Fruit fly (Drosophila melanogaster) whole organism, embryonic: ENCODE results near the gene CycA.

Source experiments
- Atf6 ChIP-seq: fragments of 200-800 bp; sonication (Bioruptor generic); IDR thresholded peaks from 2 replicates; pipeline ENCODE4 v1.3.6; 2022; ENCODE audit warnings: missing biosample characterization, missing genetic modification characterization
- CG10147 ChIP-seq: fragments of 200-800 bp; sonication (Bioruptor generic); optimal IDR thresholded peaks from 2 replicates; lab custom pipeline; 2019; ENCODE audit warnings: missing biosample characterization, mild to moderate bottlenecking, missing genetic modification characterization, moderate library complexity
- CG10979 ChIP-seq: fragments of 200-800 bp; sonication (Bioruptor generic); optimal IDR thresholded peaks from 2 replicates; lab custom pipeline; 2018; ENCODE audit warnings: missing biosample characterization, mild to moderate bottlenecking, missing genetic modification characterization, moderate library complexity
- CG11560 ChIP-seq: fragments of 200-800 bp; sonication (Bioruptor generic); IDR thresholded peaks from 3 replicates; pipeline ENCODE4 v1.3.6; 2022; ENCODE audit warnings: missing biosample characterization, missing genetic modification characterization
- CG13123 ChIP-seq: fragments of 200-800 bp; sonication (Bioruptor generic); optimal IDR thresholded peaks from 2 replicates; lab custom pipeline; 2016; ENCODE audit warnings: missing biosample characterization, missing genetic modification characterization
- CG14441 ChIP-seq: fragments of 200-800 bp; sonication (Bioruptor generic); IDR thresholded peaks from 2 replicates; pipeline ENCODE4 v1.3.6; 2022; ENCODE audit warnings: missing biosample characterization, missing genetic modification characterization
- CG14965 ChIP-seq: fragments of 200-800 bp; sonication (Bioruptor generic); optimal IDR thresholded peaks from 2 replicates; lab custom pipeline; 2016; ENCODE audit warnings: missing biosample characterization, missing genetic modification characterization, borderline replicate concordance
- CG16779 ChIP-seq: fragments of 200-800 bp; sonication (Bioruptor generic); IDR thresholded peaks from 2 replicates; pipeline ENCODE4 v1.3.6; 2022; ENCODE audit warnings: missing biosample characterization, missing genetic modification characterization
- CG16815 ChIP-seq: fragments of 200-800 bp; sonication (Bioruptor generic); optimal IDR thresholded peaks from 3 replicates; lab custom pipeline; 2017; ENCODE audit warnings: missing biosample characterization, mild to moderate bottlenecking, missing genetic modification characterization
- CG17385 ChIP-seq: fragments of 200-800 bp; sonication (Bioruptor generic); optimal IDR thresholded peaks from 3 replicates; lab custom pipeline; 2018; ENCODE audit warnings: missing biosample characterization, mild to moderate bottlenecking, missing genetic modification characterization
- CG17568 ChIP-seq: fragments of 200-800 bp; sonication (Bioruptor generic); optimal IDR thresholded peaks from 2 replicates; lab custom pipeline; 2018; ENCODE audit warnings: missing biosample characterization, mild to moderate bottlenecking, missing genetic modification characterization, moderate library complexity
- CG2202 ChIP-seq: fragments of 200-800 bp; sonication (Bioruptor generic); optimal IDR thresholded peaks from 2 replicates; lab custom pipeline; 2018; ENCODE audit warnings: missing biosample characterization, mild to moderate bottlenecking, missing genetic modification characterization
- CG31365 ChIP-seq: fragments of 200-800 bp; sonication (Bioruptor generic); optimal IDR thresholded peaks from 2 replicates; lab custom pipeline; 2018; ENCODE audit warnings: missing biosample characterization, mild to moderate bottlenecking, missing genetic modification characterization
- CG32532 ChIP-seq: fragments of 200-800 bp; sonication (Bioruptor generic); IDR thresholded peaks from 2 replicates; pipeline ENCODE4 v1.3.6; 2022; ENCODE audit warnings: missing biosample characterization, missing genetic modification characterization
- CG34422 ChIP-seq: fragments of 200-800 bp; sonication (Bioruptor generic); IDR thresholded peaks from 3 replicates; pipeline ENCODE4 v1.3.6; 2022; ENCODE audit warnings: missing biosample characterization, missing genetic modification characterization
- CG7357 ChIP-seq: fragments of 200-800 bp; sonication (Bioruptor generic); IDR thresholded peaks from 3 replicates; pipeline ENCODE4 v1.3.6; 2022; ENCODE audit warnings: missing biosample characterization, missing genetic modification characterization
- CG8290 ChIP-seq, 3 experiments: fragments of 200-800 bp; sonication (Bioruptor generic); optimal IDR thresholded peaks; 2 replicates each; lab custom pipeline; 2016 to 2019; ENCODE audit warnings: missing biosample characterization in 3 of 3, missing genetic modification characterization in 3 of 3, mild to moderate bottlenecking in 2 of 3, moderate library complexity in 1 of 3
- CG8765 ChIP-seq: fragments of 200-800 bp; sonication (Bioruptor generic); IDR thresholded peaks from 2 replicates; pipeline ENCODE4 v1.3.6; 2022; ENCODE audit warnings: missing biosample characterization, missing genetic modification characterization
- CG9932 ChIP-seq: fragments of 200-800 bp; sonication (Bioruptor generic); IDR thresholded peaks from 2 replicates; pipeline ENCODE4 v1.3.6; 2022; ENCODE audit warnings: missing biosample characterization, missing genetic modification characterization
- Dref ChIP-seq: fragments of 200-800 bp; sonication (Bioruptor generic); IDR thresholded peaks from 2 replicates; pipeline ENCODE4 v1.3.6; 2022; ENCODE audit warnings: missing biosample characterization, missing genetic modification characterization
- ERR ChIP-seq: fragments of 200-800 bp; sonication (Bioruptor generic); optimal IDR thresholded peaks from 2 replicates; lab custom pipeline; 2016; ENCODE audit warnings: missing biosample characterization, missing genetic modification characterization
- Eip74EF ChIP-seq, 2 experiments: fragments of 200-800 bp in 1 of 2; fragments of >200 bp in 1 of 2; sonication (Bioruptor generic) in 1 of 2; optimal IDR thresholded peaks; 2 replicates each; lab custom pipeline; 2017 to 2019; ENCODE audit warnings: missing biosample characterization in 2 of 2, missing genetic modification characterization in 2 of 2, mild to moderate bottlenecking in 1 of 2, moderate library complexity in 1 of 2
- Hr39 ChIP-seq: fragments of >200 bp; optimal IDR thresholded peaks from 2 replicates; lab custom pipeline; 2017
- NC2α ChIP-seq: fragments of 200-800 bp; sonication (Bioruptor generic); optimal IDR thresholded peaks from 2 replicates; lab custom pipeline; 2016; ENCODE audit warnings: missing biosample characterization, missing genetic modification characterization
- PHDP ChIP-seq: fragments of 200-800 bp; sonication (Bioruptor generic); optimal IDR thresholded peaks from 3 replicates; lab custom pipeline; 2018; ENCODE audit warnings: missing biosample characterization, mild to moderate bottlenecking, missing genetic modification characterization, moderate library complexity
- Sox100B ChIP-seq: fragments of 200-800 bp; sonication (Bioruptor generic); optimal IDR thresholded peaks from 3 replicates; lab custom pipeline; 2018; ENCODE audit warnings: missing biosample characterization, mild to moderate bottlenecking, missing genetic modification characterization
- abd-A ChIP-seq: fragments of 200-800 bp; sonication (Bioruptor generic); optimal IDR thresholded peaks from 3 replicates; lab custom pipeline; 2019; ENCODE audit warnings: missing biosample characterization, mild to moderate bottlenecking, missing genetic modification characterization, moderate library complexity
- amos ChIP-seq: fragments of 200-800 bp; sonication (Bioruptor generic); IDR thresholded peaks from 2 replicates; pipeline ENCODE4 v1.3.6; 2022; ENCODE audit warnings: missing biosample characterization, missing genetic modification characterization; ENCODE audit not compliant: partially characterized antibody
- bcd ChIP-seq: fragments of 200-800 bp; sonication (Bioruptor generic); optimal IDR thresholded peaks from 2 replicates; lab custom pipeline; 2017; ENCODE audit warnings: missing biosample characterization, mild to moderate bottlenecking, missing genetic modification characterization
- da ChIP-seq: fragments of 200-800 bp; sonication (Bioruptor generic); optimal IDR thresholded peaks from 2 replicates; lab custom pipeline; 2016; ENCODE audit warnings: missing biosample characterization, missing genetic modification characterization
- danr ChIP-seq: fragments of 200-800 bp; sonication (Bioruptor generic); IDR thresholded peaks from 2 replicates; pipeline ENCODE4 v1.3.6; 2022; ENCODE audit warnings: missing biosample characterization, missing genetic modification characterization
- en ChIP-seq: fragments of 200-800 bp; sonication (Bioruptor generic); optimal IDR thresholded peaks from 2 replicates; lab custom pipeline; 2016; ENCODE audit warnings: missing biosample characterization, missing genetic modification characterization
- eve ChIP-seq, 2 experiments: fragments of >200 bp; optimal IDR thresholded peaks; 2 replicates each; lab custom pipeline; 2017; ENCODE audit warnings: missing biosample characterization in 2 of 2, missing genetic modification characterization in 2 of 2
- eyg ChIP-seq: fragments of 200-800 bp; sonication (Bioruptor generic); optimal IDR thresholded peaks from 3 replicates; lab custom pipeline; 2016; ENCODE audit warnings: missing biosample characterization, missing genetic modification characterization
- gce ChIP-seq: fragments of 200-800 bp; sonication (Bioruptor generic); IDR thresholded peaks from 3 replicates; pipeline ENCODE4 v1.3.6; 2022; ENCODE audit warnings: missing biosample characterization, missing genetic modification characterization
- gcm ChIP-seq: fragments of 200-800 bp; sonication (Bioruptor generic); optimal IDR thresholded peaks from 2 replicates; lab custom pipeline; 2019; ENCODE audit warnings: missing biosample characterization, mild to moderate bottlenecking, missing genetic modification characterization, moderate library complexity
- gfzf ChIP-seq: fragments of 200-800 bp; sonication (Bioruptor generic); optimal IDR thresholded peaks from 2 replicates; lab custom pipeline; 2016; ENCODE audit warnings: missing biosample characterization, mild to moderate bottlenecking, missing genetic modification characterization, moderate library complexity
- grn ChIP-seq: fragments of 200-800 bp; sonication (Bioruptor generic); optimal IDR thresholded peaks from 3 replicates; lab custom pipeline; 2017; ENCODE audit warnings: missing biosample characterization, missing genetic modification characterization
- lola ChIP-seq, 3 experiments: fragments of >200 bp in 2 of 3; fragments of 200-800 bp in 1 of 3; sonication (Bioruptor generic) in 1 of 3; optimal IDR thresholded peaks; 2 replicates each; lab custom pipeline; 2017 to 2019; ENCODE audit warnings: missing biosample characterization in 3 of 3, missing genetic modification characterization in 3 of 3, mild to moderate bottlenecking in 1 of 3, moderate library complexity in 1 of 3
- mam ChIP-seq: fragments of 200-800 bp; sonication (Bioruptor generic); optimal IDR thresholded peaks from 3 replicates; lab custom pipeline; 2016; ENCODE audit warnings: missing biosample characterization, missing genetic modification characterization
- oc ChIP-seq: fragments of 200-800 bp; sonication (Bioruptor generic); optimal IDR thresholded peaks from 2 replicates; lab custom pipeline; 2018; ENCODE audit warnings: missing biosample characterization, mild to moderate bottlenecking, missing genetic modification characterization, moderate library complexity
- pan ChIP-seq, 4 experiments: fragments of >200 bp in 3 of 4; fragments of 200-800 bp in 1 of 4; sonication (Bioruptor generic) in 1 of 4; optimal IDR thresholded peaks in 3 of 4; IDR thresholded peaks in 1 of 4; 2 replicates each; pipeline versions ENCODE4 v1.3.6 to Lab custom; 2017 to 2022; ENCODE audit warnings: missing biosample characterization in 2 of 4, missing genetic modification characterization in 2 of 4, mixed read lengths in 1 of 4
- pnt ChIP-seq: fragments of 200-800 bp; sonication (Bioruptor generic); optimal IDR thresholded peaks from 3 replicates; lab custom pipeline; 2016; ENCODE audit warnings: missing biosample characterization, missing genetic modification characterization
- run ChIP-seq: fragments of 200-800 bp; sonication (Bioruptor generic); optimal IDR thresholded peaks from 3 replicates; lab custom pipeline; 2018; ENCODE audit warnings: missing biosample characterization, mild to moderate bottlenecking, missing genetic modification characterization
- sens ChIP-seq: fragments of 200-800 bp; sonication (Bioruptor generic); peaks from one replicate; lab custom pipeline; 2016; ENCODE audit warnings: missing biosample characterization, missing genetic modification characterization
- seq ChIP-seq: fragments of 200-800 bp; sonication (Bioruptor generic); IDR thresholded peaks from 2 replicates; pipeline ENCODE4 v1.3.6; 2022; ENCODE audit warnings: missing biosample characterization, missing genetic modification characterization
- stwl ChIP-seq: fragments of 200-800 bp; sonication (Bioruptor generic); optimal IDR thresholded peaks from 3 replicates; lab custom pipeline; 2018; ENCODE audit warnings: missing biosample characterization, mild to moderate bottlenecking, missing genetic modification characterization, moderate library complexity
- tap ChIP-seq: fragments of 200-800 bp; optimal IDR thresholded peaks from 3 replicates; lab custom pipeline; 2019; ENCODE audit warnings: missing biosample characterization, mild to moderate bottlenecking, missing genetic modification characterization, moderate library complexity
- trh ChIP-seq: fragments of 200-800 bp; sonication (Bioruptor generic); optimal IDR thresholded peaks from 2 replicates; lab custom pipeline; 2016; ENCODE audit warnings: missing biosample characterization, missing genetic modification characterization
- tup ChIP-seq: fragments of 200-800 bp; sonication (Bioruptor generic); optimal IDR thresholded peaks from 2 replicates; lab custom pipeline; 2016; ENCODE audit warnings: missing biosample characterization, mild to moderate bottlenecking, missing genetic modification characterization, moderate library complexity

The CycA gene

DNA sequence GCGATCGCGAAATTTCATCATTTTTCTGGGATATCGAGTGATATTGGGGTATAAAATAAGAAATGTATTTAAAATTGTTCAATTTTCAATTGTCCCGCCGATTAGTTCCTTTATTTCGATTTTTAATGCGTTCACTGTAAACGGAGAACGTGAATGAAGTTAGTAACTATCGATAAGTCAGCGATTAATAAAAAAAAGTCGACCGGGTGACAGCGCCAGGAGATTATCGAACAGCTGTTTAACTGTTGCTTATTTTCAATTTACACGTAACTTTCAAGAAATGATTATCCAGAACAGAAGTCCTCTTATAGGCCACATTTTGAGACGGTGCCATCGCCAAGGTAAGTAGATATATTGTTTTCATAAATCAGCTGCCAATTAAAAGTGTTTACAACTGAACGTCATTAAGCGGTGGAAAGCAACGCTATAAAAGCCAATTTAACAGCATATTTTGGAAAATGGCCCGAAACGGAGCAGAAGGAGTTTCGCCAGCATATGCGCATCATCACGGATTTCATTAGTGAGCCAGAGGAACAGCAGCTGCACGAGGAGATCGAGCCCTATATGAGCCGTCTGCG, 18.1 kb downstream of the CycA start, which contains the start of gene CG14130 (continued):
- TF ChIP-seq NC2α (GFP tag; lab: Kevin White, UChicago) (no peak), gcm (GFP tag; lab: Kevin White, UChicago) (no peak), Hr39 (lab: Kevin White, UChicago) (no peak), gfzf (peak; percentile 18), CG14441 (GFP tag; lab: Robert Waterston, UW) (no peak), trh (GFP tag; lab: Kevin White, UChicago) (no peak), tup (no peak), seq (GFP tag; lab: Robert Waterston, UW) (no peak), Dref (peak; percentile 98), lola (GFP tag; optimal IDR thresholded peaks at IDR 0.05; lab: Kevin White, UChicago) (no peak), CG8765 (GFP tag; lab: Robert Waterston, UW) (no peak), ERR (GFP tag; lab: Kevin White, UChicago) (no peak), Sox100B (GFP tag; lab: Kevin White, UChicago) (no peak), PHDP (tag; lab: Kevin White, UChicago) (no peak), bcd (GFP tag; lab: Kevin White, UChicago) (peak; percentile 76), CG32532 (GFP tag; lab: Robert Waterston, UW) (no peak), gce (no peak), CG17568 (GFP tag; lab: Kevin White, UChicago) (no peak), mam (GFP tag; lab: Kevin White, UChicago) (no peak), CG7357 (no peak), CG17385 (GFP tag; lab: Kevin White, UChicago) (no peak), amos (GFP tag; lab: Robert Waterston, UW) (peak; percentile 91), CG11560 (tag; lab: Robert Waterston, UW) (no peak), pnt (no peak), CG13123 (no peak), danr (GFP tag; lab: Robert Waterston, UW) (no peak), CG10147 (GFP tag; lab: Kevin White, UChicago) (no peak), CG8290 (GFP tag; optimal IDR thresholded peaks at IDR 0.05; lab: Kevin White, UChicago) (no peak), CG8290 (tag; optimal IDR thresholded peaks at IDR 0.05; lab: Kevin White, UChicago) (no peak), da (GFP tag; lab: Kevin White, UChicago) (no peak), tap (tag; lab: Kevin White, UChicago) (no peak), CG2202 (no peak), stwl (peak; percentile 58), CG10979 (no peak), CG31365 (tag; lab: Kevin White, UChicago) (no peak), en (GFP tag; lab: Kevin White, UChicago) (no peak), CG14965 (no peak), CG34422 (GFP tag; lab: Robert Waterston, UW) (peak; percentile 56; the same call in 1 of the 3 replicates), abd-A (tag; lab: Kevin White, UChicago) (no peak), Atf6 (GFP tag; lab: Robert Waterston, UW) (no peak), Eip74EF (GFP tag; optimal IDR thresholded peaks at IDR 0.05; lab: Kevin White, UChicago) (no peak), pan (optimal IDR thresholded peaks at IDR 0.05; lab: Kevin White, UChicago) (no peak), pan (GFP tag; optimal IDR thresholded peaks at IDR 0.05 in 1 of 2, IDR thresholded peaks at IDR 0.05 in 1 of 2) (no peak), grn (GFP tag; lab: Kevin White, UChicago) (no peak), CG16779 (GFP tag; lab: Robert Waterston, UW) (no peak), oc (peak; percentile 95), eve (GFP tag; optimal IDR thresholded peaks at IDR 0.05; lab: Kevin White, UChicago) (no peak), CG16815 (GFP tag; lab: Kevin White, UChicago) (no peak), sens (GFP tag; lab: Kevin White, UChicago) (peak; percentile 81), run (tag; lab: Kevin White, UChicago) (no peak), eyg (GFP tag; lab: Kevin White, UChicago) (no peak), CG9932 (GFP tag; lab: Robert Waterston, UW) (no peak; the same call in 1 of the 2 replicates)
